Fruit fly (Drosophila melanogaster) whole organism, embryonic: ENCODE data around the gene spn-F.

Source experiments
- Abd-B ChIP-seq: fragments of 200-800 bp; sonication (Bioruptor generic); optimal IDR thresholded peaks from 2 replicates; lab custom pipeline; 2018; ENCODE audit warnings: missing biosample characterization, mild to moderate bottlenecking, missing genetic modification characterization, moderate library complexity
- Ada2b ChIP-seq: fragments of 200-800 bp; sonication (Bioruptor generic); IDR thresholded peaks from 2 replicates; pipeline ENCODE4 v1.3.6; 2022; ENCODE audit warnings: missing biosample characterization, missing genetic modification characterization
- CG10431 ChIP-seq: fragments of 200-800 bp; sonication (Bioruptor generic); optimal IDR thresholded peaks from 3 replicates; lab custom pipeline; 2018; ENCODE audit warnings: missing biosample characterization, mild to moderate bottlenecking, missing genetic modification characterization
- CG10543 ChIP-seq: fragments of 200-800 bp; sonication (Bioruptor generic); optimal IDR thresholded peaks from 3 replicates; lab custom pipeline; 2017; ENCODE audit warnings: missing biosample characterization, mild to moderate bottlenecking, missing genetic modification characterization, moderate library complexity
- CG12155 ChIP-seq: fragments of 200-800 bp; sonication (Bioruptor generic); optimal IDR thresholded peaks from 3 replicates; lab custom pipeline; 2016; ENCODE audit warnings: missing biosample characterization, missing genetic modification characterization
- CG12219 ChIP-seq: fragments of 200-800 bp; sonication (Bioruptor generic); optimal IDR thresholded peaks from 3 replicates; lab custom pipeline; 2018; ENCODE audit warnings: missing biosample characterization, mild to moderate bottlenecking, missing genetic modification characterization
- CG12659 ChIP-seq: fragments of 200-800 bp; sonication (Bioruptor generic); optimal IDR thresholded peaks from 3 replicates; lab custom pipeline; 2017; ENCODE audit warnings: mild to moderate bottlenecking, missing biosample characterization, missing genetic modification reagents, missing genetic modification characterization
- CG18262 ChIP-seq: fragments of 200-800 bp; optimal IDR thresholded peaks from 3 replicates; lab custom pipeline; 2019; ENCODE audit warnings: missing biosample characterization, mild to moderate bottlenecking, missing genetic modification characterization, moderate library complexity
- CG18476 ChIP-seq: fragments of 200-800 bp; sonication (Bioruptor generic); optimal IDR thresholded peaks from 2 replicates; lab custom pipeline; 2016; ENCODE audit warnings: missing biosample characterization, mild to moderate bottlenecking, missing genetic modification characterization
- CG2129 ChIP-seq: fragments of 200-800 bp; sonication (Bioruptor generic); IDR thresholded peaks from 2 replicates; pipeline ENCODE4 v1.3.6; 2022; ENCODE audit warnings: missing biosample characterization, missing genetic modification characterization; ENCODE audit not compliant: partially characterized antibody
- CG2875 ChIP-seq: fragments of 200-800 bp; sonication (Bioruptor generic); optimal IDR thresholded peaks from 2 replicates; lab custom pipeline; 2017; ENCODE audit warnings: missing biosample characterization, mild to moderate bottlenecking, missing genetic modification characterization, missing genetic modification reagents
- CG30020 ChIP-seq: fragments of 200-800 bp; optimal IDR thresholded peaks from 2 replicates; lab custom pipeline; 2019; ENCODE audit warnings: missing biosample characterization, mild to moderate bottlenecking, missing genetic modification characterization, moderate library complexity
- CG30431 ChIP-seq: fragments of 200-800 bp; sonication (Bioruptor generic); optimal IDR thresholded peaks from 2 replicates; lab custom pipeline; 2017; ENCODE audit warnings: missing biosample characterization, missing genetic modification characterization
- CG33213 ChIP-seq: fragments of 200-800 bp; sonication (Bioruptor generic); optimal IDR thresholded peaks from 3 replicates; lab custom pipeline; 2016; ENCODE audit warnings: missing biosample characterization, missing genetic modification characterization
- CG3847 ChIP-seq: fragments of 200-800 bp; sonication (Bioruptor generic); IDR thresholded peaks from 2 replicates; pipeline ENCODE4 v1.3.6; 2022; ENCODE audit warnings: missing biosample characterization, missing genetic modification characterization
- CG4328 ChIP-seq: fragments of 200-800 bp; sonication (Bioruptor generic); optimal IDR thresholded peaks from 3 replicates; lab custom pipeline; 2017; ENCODE audit warnings: missing biosample characterization, missing genetic modification reagents, missing genetic modification characterization
- CG4404 ChIP-seq: fragments of 200-800 bp; sonication (Bioruptor generic); IDR thresholded peaks from 2 replicates; pipeline ENCODE4 v1.3.6; 2022; ENCODE audit warnings: missing biosample characterization, missing genetic modification characterization
- CG4617 ChIP-seq: fragments of 200-800 bp; sonication (Bioruptor generic); optimal IDR thresholded peaks from 3 replicates; lab custom pipeline; 2016; ENCODE audit warnings: missing biosample characterization, missing genetic modification characterization, borderline replicate concordance
- CG4707 ChIP-seq: fragments of 200-800 bp; sonication (Bioruptor generic); optimal IDR thresholded peaks from 2 replicates; lab custom pipeline; 2018; ENCODE audit warnings: missing biosample characterization, mild to moderate bottlenecking, missing genetic modification characterization, moderate library complexity
- CG4854 ChIP-seq: fragments of 200-800 bp; sonication (Bioruptor generic); optimal IDR thresholded peaks from 2 replicates; lab custom pipeline; 2016; ENCODE audit warnings: missing biosample characterization, missing genetic modification characterization, inconsistent platforms
- CG5953 ChIP-seq: fragments of 200-800 bp; sonication (Bioruptor generic); IDR thresholded peaks from 2 replicates; pipeline ENCODE4 v1.3.6; 2022; ENCODE audit warnings: missing biosample characterization, missing genetic modification characterization
- CG6765 ChIP-seq: fragments of 200-800 bp; sonication (Bioruptor generic); optimal IDR thresholded peaks from 3 replicates; lab custom pipeline; 2017; ENCODE audit warnings: missing biosample characterization, mild to moderate bottlenecking, missing genetic modification characterization
- CG6854 ChIP-seq: fragments of 200-800 bp; sonication (Bioruptor generic); optimal IDR thresholded peaks from 3 replicates; lab custom pipeline; 2017; ENCODE audit warnings: missing biosample characterization, mild to moderate bottlenecking, missing genetic modification characterization
- CG7556 ChIP-seq: fragments of 200-800 bp; sonication (Bioruptor generic); optimal IDR thresholded peaks from 2 replicates; lab custom pipeline; 2017; ENCODE audit warnings: missing biosample characterization, mild to moderate bottlenecking, missing genetic modification characterization
- CG7786 ChIP-seq: fragments of 200-800 bp; sonication (Bioruptor generic); optimal IDR thresholded peaks from 2 replicates; lab custom pipeline; 2016; ENCODE audit warnings: missing biosample characterization, missing genetic modification characterization
- D19B ChIP-seq: fragments of 200-800 bp; sonication (Bioruptor generic); optimal IDR thresholded peaks from 2 replicates; lab custom pipeline; 2017; ENCODE audit warnings: missing biosample characterization, mild to moderate bottlenecking, missing genetic modification characterization
- Doc2 ChIP-seq: fragments of 200-800 bp; sonication (Bioruptor generic); IDR thresholded peaks from 2 replicates; pipeline ENCODE4 v1.3.6; 2022; ENCODE audit warnings: missing biosample characterization, missing genetic modification characterization
- Eip74EF ChIP-seq, 2 experiments: fragments of 200-800 bp in 1 of 2; fragments of >200 bp in 1 of 2; sonication (Bioruptor generic) in 1 of 2; optimal IDR thresholded peaks; 2 replicates each; lab custom pipeline; 2017 to 2019; ENCODE audit warnings: missing biosample characterization in 2 of 2, missing genetic modification characterization in 2 of 2, mild to moderate bottlenecking in 1 of 2, moderate library complexity in 1 of 2
- Hr3 ChIP-seq: fragments of 200-800 bp; sonication (Bioruptor generic); optimal IDR thresholded peaks from 3 replicates; lab custom pipeline; 2016; ENCODE audit warnings: missing biosample characterization, missing genetic modification characterization
- Nf-YC ChIP-seq: fragments of 200-800 bp; optimal IDR thresholded peaks from 3 replicates; lab custom pipeline; 2019; ENCODE audit warnings: missing biosample characterization, mild to moderate bottlenecking, missing genetic modification characterization, moderate library complexity
- Rx ChIP-seq: fragments of 200-800 bp; sonication (Bioruptor generic); IDR thresholded peaks from 2 replicates; pipeline ENCODE4 v1.3.6; 2022; ENCODE audit warnings: missing biosample characterization, missing genetic modification characterization
- Sin3A ChIP-seq: fragments of >200 bp; optimal IDR thresholded peaks from 2 replicates; lab custom pipeline; 2018
- abd-A ChIP-seq: fragments of 200-800 bp; sonication (Bioruptor generic); optimal IDR thresholded peaks from 3 replicates; lab custom pipeline; 2019; ENCODE audit warnings: missing biosample characterization, mild to moderate bottlenecking, missing genetic modification characterization, moderate library complexity
- crp ChIP-seq, 2 experiments: fragments of 200-800 bp; sonication (Bioruptor generic); optimal IDR thresholded peaks; 2 replicates in 1 of 2; 3 replicates in 1 of 2; lab custom pipeline; 2017; ENCODE audit warnings: missing biosample characterization in 2 of 2, missing genetic modification characterization in 2 of 2, mild to moderate bottlenecking in 1 of 2, moderate library complexity in 1 of 2
- da ChIP-seq: fragments of 200-800 bp; sonication (Bioruptor generic); optimal IDR thresholded peaks from 2 replicates; lab custom pipeline; 2016; ENCODE audit warnings: missing biosample characterization, missing genetic modification characterization
- dysf ChIP-seq: fragments of 200-800 bp; sonication (Bioruptor generic); IDR thresholded peaks from 3 replicates; pipeline ENCODE4 v1.3.6; 2022; ENCODE audit warnings: missing biosample characterization, missing genetic modification characterization
- fd102C ChIP-seq: fragments of 200-800 bp; sonication (Bioruptor generic); optimal IDR thresholded peaks from 2 replicates; lab custom pipeline; 2018; ENCODE audit warnings: missing biosample characterization, mild to moderate bottlenecking, missing genetic modification characterization, moderate library complexity
- gro ChIP-seq: fragments of 200-800 bp; sonication (Bioruptor generic); optimal IDR thresholded peaks from 2 replicates; lab custom pipeline; 2016; ENCODE audit warnings: missing biosample characterization, missing genetic modification characterization
- kah ChIP-seq: fragments of 200-800 bp; sonication (Bioruptor generic); optimal IDR thresholded peaks from 2 replicates; lab custom pipeline; 2018; ENCODE audit warnings: missing biosample characterization, mild to moderate bottlenecking, missing genetic modification characterization
- nmo ChIP-seq: fragments of 200-800 bp; sonication (Bioruptor generic); optimal IDR thresholded peaks from 2 replicates; lab custom pipeline; 2018; ENCODE audit warnings: missing biosample characterization, mild to moderate bottlenecking, missing genetic modification characterization, moderate library complexity
- org-1 ChIP-seq: fragments of 200-800 bp; sonication (Bioruptor generic); optimal IDR thresholded peaks from 2 replicates; lab custom pipeline; 2017; ENCODE audit warnings: missing biosample characterization, missing genetic modification characterization
- p53 ChIP-seq: fragments of 200-800 bp; sonication (Bioruptor generic); optimal IDR thresholded peaks from 2 replicates; lab custom pipeline; 2016; ENCODE audit warnings: missing biosample characterization, missing genetic modification characterization
- pzg ChIP-seq: fragments of 200-800 bp; sonication (Bioruptor generic); optimal IDR thresholded peaks from 3 replicates; lab custom pipeline; 2018; ENCODE audit warnings: missing biosample characterization, mild to moderate bottlenecking, missing genetic modification characterization, moderate library complexity
- seq ChIP-seq: fragments of 200-800 bp; sonication (Bioruptor generic); IDR thresholded peaks from 2 replicates; pipeline ENCODE4 v1.3.6; 2022; ENCODE audit warnings: missing biosample characterization, missing genetic modification characterization
- sim ChIP-seq: fragments of 200-800 bp; sonication (Bioruptor generic); IDR thresholded peaks from 2 replicates; pipeline ENCODE4 v1.3.6; 2022; ENCODE audit warnings: missing biosample characterization, missing genetic modification characterization
- sr ChIP-seq: fragments of 200-800 bp; sonication (Bioruptor generic); IDR thresholded peaks from 3 replicates; pipeline ENCODE4 v1.3.6; 2022; ENCODE audit warnings: missing biosample characterization, missing genetic modification characterization
- sug ChIP-seq: fragments of 200-800 bp; optimal IDR thresholded peaks from 2 replicates; lab custom pipeline; 2019; ENCODE audit warnings: missing biosample characterization, mild to moderate bottlenecking, missing genetic modification characterization, moderate library complexity
- toy ChIP-seq: fragments of 200-800 bp; sonication (Bioruptor generic); IDR thresholded peaks from 2 replicates; pipeline ENCODE4 v1.3.6; 2022; ENCODE audit warnings: missing biosample characterization, missing genetic modification characterization
- tup ChIP-seq: fragments of 200-800 bp; sonication (Bioruptor generic); optimal IDR thresholded peaks from 2 replicates; lab custom pipeline; 2016; ENCODE audit warnings: missing biosample characterization, mild to moderate bottlenecking, missing genetic modification characterization, moderate library complexity

spn-F gene

dm6 chr3R:31247281-31247995 lies 7.5 kb upstream of the spn-F start (continued):
- TF ChIP-seq org-1 (GFP tag; lab: Kevin White, UChicago) (peak; percentile 70), Sin3A (lab: Kevin White, UChicago) (no peak), CG5953 (GFP tag; lab: Robert Waterston, UW) (peak; percentile 74), CG7556 (GFP tag; lab: Kevin White, UChicago) (peak; percentile 65), crp (GFP tag; optimal IDR thresholded peaks at IDR 0.05; lab: Kevin White, UChicago) (no peak), CG10543 (GFP tag; lab: Kevin White, UChicago) (peak; percentile 58), D19B (GFP tag; lab: Kevin White, UChicago) (no peak), CG18476 (GFP tag; lab: Kevin White, UChicago) (peak; percentile 55), Eip74EF (GFP tag; optimal IDR thresholded peaks at IDR 0.05; lab: Kevin White, UChicago) (peak in 1 of 2 experiments; percentile 80), CG4617 (GFP tag; lab: Kevin White, UChicago) (no peak), Nf-YC (tag; lab: Kevin White, UChicago) (peak; percentile 57), seq (GFP tag; lab: Robert Waterston, UW) (peak; percentile 69), CG6854 (GFP tag; lab: Kevin White, UChicago) (peak; percentile 44), CG18262 (tag; lab: Kevin White, UChicago) (peak; percentile 80), fd102C (GFP tag; lab: Kevin White, UChicago) (no peak), gro (GFP tag; lab: Kevin White, UChicago) (no peak), CG4707 (GFP tag; lab: Kevin White, UChicago) (peak; percentile 45), abd-A (tag; lab: Kevin White, UChicago) (peak; percentile 79), sr (GFP tag; lab: Robert Waterston, UW) (peak; percentile 49; the same call in 1 of the 3 replicates), p53 (GFP tag; lab: Kevin White, UChicago) (no peak), CG2129 (GFP tag; lab: Robert Waterston, UW) (no peak), sug (tag; lab: Kevin White, UChicago) (peak; percentile 54), CG30020 (tag; lab: Kevin White, UChicago) (peak; percentile 28), kah (peak; percentile 66), CG30431 (GFP tag; lab: Kevin White, UChicago) (peak; percentile 8), tup (GFP tag; lab: Kevin White, UChicago) (peak; percentile 1), CG3847 (peak; percentile 58), CG4854 (GFP tag; lab: Kevin White, UChicago) (peak; percentile 35), nmo (GFP tag; lab: Kevin White, UChicago) (peak; percentile 85), CG12155 (GFP tag; lab: Kevin White, UChicago) (peak; percentile 24), CG4404 (no peak; the same call in 1 of the 2 replicates), Hr3 (GFP tag; lab: Kevin White, UChicago) (peak; percentile 26), Ada2b (GFP tag; lab: Robert Waterston, UW) (peak; percentile 70), CG12659 (GFP tag; lab: Kevin White, UChicago) (peak; percentile 68), Rx (GFP tag; lab: Robert Waterston, UW) (peak; percentile 81), sim (peak; percentile 43; the same call in 1 of the 2 replicates), Doc2 (GFP tag; lab: Robert Waterston, UW) (no peak), pzg (GFP tag; lab: Kevin White, UChicago) (no peak), toy (GFP tag; lab: Robert Waterston, UW) (no peak), CG33213 (peak; percentile 29), dysf (GFP tag; lab: Robert Waterston, UW) (peak; percentile 88), CG7786 (GFP tag; lab: Kevin White, UChicago) (peak; percentile 42), CG12219 (peak; percentile 70), CG4328 (GFP tag; lab: Kevin White, UChicago) (peak; percentile 51), CG2875 (GFP tag; lab: Kevin White, UChicago) (peak; percentile 55), CG10431 (GFP tag; lab: Kevin White, UChicago) (peak; percentile 40), Abd-B (GFP tag; lab: Kevin White, UChicago) (peak; percentile 76), da (GFP tag; lab: Kevin White, UChicago) (no peak), CG6765 (peak; percentile 23)
